Worm (Caenorhabditis elegans): ENCODE results near the gene Y69E1A.3.

Gene Y69E1A.3

DNA sequence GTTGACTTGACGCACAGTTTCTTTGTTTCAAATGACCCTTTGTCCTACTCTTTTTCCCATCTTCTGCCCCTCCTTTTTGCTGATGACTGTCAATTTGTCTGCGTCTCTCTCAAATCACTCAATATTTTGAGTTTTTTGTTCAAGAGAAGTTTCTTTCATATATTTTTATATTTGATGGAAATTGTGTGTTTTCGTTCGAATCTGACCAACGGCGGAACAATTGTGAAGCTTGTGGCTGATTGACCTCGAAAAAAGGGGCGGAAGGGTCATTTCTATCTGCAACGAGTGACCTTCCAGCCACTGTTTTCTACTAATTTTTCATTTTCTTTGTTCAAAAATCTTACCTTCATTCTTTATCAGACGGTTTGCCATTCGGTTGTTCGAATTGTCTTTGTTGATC lies 26.5 kb downstream of the Y69E1A.3 start:
- TF ChIP-seq lin-14 (GFP tag; optimal IDR thresholded peaks at IDR 0.05) (peak; percentile 15), fkh-10 (GFP tag; optimal IDR thresholded peaks at IDR 0.05) (no peak), ets-5 (GFP tag; IDR thresholded peaks at IDR 0.05) (no peak), egl-27 (tag; optimal IDR thresholded peaks at IDR 0.05) (no peak)

DNA sequence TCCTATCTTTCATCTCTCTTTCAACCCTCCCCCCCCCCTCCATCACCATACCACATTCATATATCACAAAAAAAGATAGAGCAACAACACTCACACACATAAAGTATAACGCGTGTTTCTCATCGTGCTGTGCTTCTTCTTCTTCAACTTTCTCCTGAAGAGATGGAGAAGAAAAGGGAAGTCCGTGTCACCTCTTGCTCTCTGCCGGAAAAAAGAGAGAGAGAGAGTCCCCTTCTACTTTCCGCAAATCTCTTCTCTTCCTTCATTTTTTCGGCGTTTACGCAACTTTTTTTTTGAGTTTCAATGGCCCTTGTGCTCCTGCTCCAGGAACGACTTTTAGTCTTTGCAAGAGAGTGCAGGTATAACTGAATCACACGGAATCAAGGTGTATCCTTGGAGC lies 27.6 kb downstream of the Y69E1A.3 start:
- TF ChIP-seq swsn-7 (tag; optimal IDR thresholded peaks at IDR 0.05) (peak; percentile 8), C34B4.2 (tag; optimal IDR thresholded peaks at IDR 0.05) (no peak), hlh-4 (tag; optimal IDR thresholded peaks at IDR 0.05) (no peak), unc-30 (tag; optimal IDR thresholded peaks at IDR 0.05) (no peak), nhr-19 (GFP tag; conservative IDR thresholded peaks at IDR 0.05) (0 out of 2 replicates have a peak, but pooled peaks have one; percentile 2), rnt-1 (tag; optimal IDR thresholded peaks at IDR 0.05) (peak; percentile 43), ces-1 (GFP tag; optimal IDR thresholded peaks at IDR 0.05) (no peak), lsy-2 (tag; optimal IDR thresholded peaks at IDR 0.05) (peak in 1 of 2 experiments; percentile 24), efl-1 (optimal IDR thresholded peaks at IDR 0.05) (no peak), efl-1 (GFP tag; optimal IDR thresholded peaks at IDR 0.05 in 1 of 2) (peak in 1 of 2 experiments; percentile 31), snu-23 (GFP tag; optimal IDR thresholded peaks at IDR 0.05) (peak; percentile 12), dpl-1 (GFP tag; optimal IDR thresholded peaks at IDR 0.05) (no peak), dsc-1 (tag; optimal IDR thresholded peaks at IDR 0.05) (peak; percentile 11), unc-130 (tag; optimal IDR thresholded peaks at IDR 0.05) (no peak), lin-14 (GFP tag; optimal IDR thresholded peaks at IDR 0.05) (peak; percentile 85), fkh-8 (tag; optimal IDR thresholded peaks at IDR 0.05) (peak; percentile 6), ceh-82 (tag; optimal IDR thresholded peaks at IDR 0.05) (peak in 1 of 3 experiments; percentile 26), fkh-10 (GFP tag; optimal IDR thresholded peaks at IDR 0.05) (peak; percentile 88), ztf-4 (tag; optimal IDR thresholded peaks at IDR 0.05) (no peak), nhr-71 (tag; optimal IDR thresholded peaks at IDR 0.05) (peak; percentile 27), ztf-11 (tag; optimal IDR thresholded peaks at IDR 0.05) (no peak), sup-37 (GFP tag; optimal IDR thresholded peaks at IDR 0.05) (no peak)

DNA sequence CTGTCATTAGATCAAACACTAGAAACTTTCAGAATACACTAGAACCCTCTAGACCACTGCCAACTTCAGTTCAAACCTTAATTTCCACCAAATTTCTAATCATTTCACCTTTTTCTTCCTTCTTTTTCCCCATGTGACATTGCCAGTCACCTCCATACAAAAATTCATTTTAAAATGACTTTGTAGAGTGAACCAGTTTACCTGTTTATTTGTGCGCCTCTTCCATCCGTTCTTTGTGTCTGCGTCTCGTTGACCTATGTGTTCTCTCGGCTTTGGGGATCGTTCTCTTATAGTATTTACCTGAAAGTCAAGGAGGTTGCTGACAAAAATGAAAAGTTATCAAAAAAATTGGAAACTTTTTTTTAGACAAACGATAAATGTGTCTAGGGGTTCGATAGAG lies 28.5 kb downstream of the Y69E1A.3 start:
- no peak for TF ChIP-seq unc-98 (GFP tag; IDR thresholded peaks at IDR 0.05)
- no peak for TF ChIP-seq vab-15 (tag; optimal IDR thresholded peaks at IDR 0.05)
- 0 out of 2 replicates have a peak, but pooled peaks have one; percentile 23 for TF ChIP-seq grh-1 (GFP tag; IDR thresholded peaks at IDR 0.05)
- TF ChIP-seq dpl-1 (GFP tag; optimal IDR thresholded peaks at IDR 0.05), result no peak
- peak in 1 of 2 experiments; percentile 49 for TF ChIP-seq lin-35 (GFP tag; optimal IDR thresholded peaks at IDR 0.05)
- no peak for TF ChIP-seq nhr-90 (tag; optimal IDR thresholded peaks at IDR 0.05; ENCODE audit: poor library complexity)
- no peak for TF ChIP-seq unc-130 (tag; optimal IDR thresholded peaks at IDR 0.05)
- TF ChIP-seq efl-1 (optimal IDR thresholded peaks at IDR 0.05), result no peak
- TF ChIP-seq efl-1 (GFP tag; optimal IDR thresholded peaks at IDR 0.05 in 1 of 2), result peak in 1 of 2 experiments; percentile 2
- TF ChIP-seq ets-5 (GFP tag; IDR thresholded peaks at IDR 0.05), result no peak
- TF ChIP-seq C34B4.2 (tag; optimal IDR thresholded peaks at IDR 0.05), result no peak
- TF ChIP-seq lin-14 (GFP tag; optimal IDR thresholded peaks at IDR 0.05), result peak; percentile 62
- TF ChIP-seq ces-1 (GFP tag; optimal IDR thresholded peaks at IDR 0.05), result no peak
- no peak for TF ChIP-seq mdl-1 (tag; optimal IDR thresholded peaks at IDR 0.05)
- no peak for TF ChIP-seq lsy-2 (tag; optimal IDR thresholded peaks at IDR 0.05)
- peak; percentile 14 for TF ChIP-seq nhr-20 (tag; optimal IDR thresholded peaks at IDR 0.05)
- TF ChIP-seq nhr-85 (tag), result peak; percentile 73
- TF ChIP-seq mab-9 (GFP tag; IDR thresholded peaks at IDR 0.05), result no peak
- TF ChIP-seq nhr-12 (tag; optimal IDR thresholded peaks at IDR 0.05), result no peak
- no peak for TF ChIP-seq tbx-2 (tag; optimal IDR thresholded peaks at IDR 0.05)
- peak; percentile 6 for TF ChIP-seq mep-1 (tag; optimal IDR thresholded peaks at IDR 0.05)
- peak; percentile 20 for TF ChIP-seq blmp-1 (tag; optimal IDR thresholded peaks at IDR 0.05)
- TF ChIP-seq elt-3 (tag; optimal IDR thresholded peaks at IDR 0.05), result no peak
